Fruit fly (Drosophila melanogaster) whole organism, prepupa: ENCODE data around the gene Bet3.

Experiments used
- Blimp-1 ChIP-seq: fragments of 200-800 bp; sonication (Bioruptor generic); optimal IDR thresholded peaks from 3 replicates; lab custom pipeline; 2017; ENCODE audit warnings: missing biosample characterization, missing genetic modification characterization, mild to moderate bottlenecking, moderate library complexity, missing genetic modification reagents
- CG10669 ChIP-seq: fragments of 200-800 bp; sonication (Bioruptor generic); optimal IDR thresholded peaks from 3 replicates; lab custom pipeline; 2018; ENCODE audit warnings: missing biosample characterization, mild to moderate bottlenecking, missing genetic modification characterization, moderate library complexity
- CG11294 ChIP-seq: fragments of 200-800 bp; sonication (Bioruptor generic); IDR thresholded peaks from 2 replicates; pipeline ENCODE4 v1.3.6; 2022; ENCODE audit warnings: missing biosample characterization, missing genetic modification characterization
- CG11902 ChIP-seq: fragments of 200-800 bp; sonication (Bioruptor generic); optimal IDR thresholded peaks from 3 replicates; lab custom pipeline; 2016; ENCODE audit warnings: missing biosample characterization, missing genetic modification characterization
- CG15336 ChIP-seq: fragments of 200-800 bp; sonication (Bioruptor generic); IDR thresholded peaks from 2 replicates; pipeline ENCODE4 v1.3.6; 2022; ENCODE audit warnings: missing biosample characterization, missing genetic modification characterization
- CG1621 ChIP-seq: fragments of 200-800 bp; sonication (Bioruptor generic); optimal IDR thresholded peaks from 3 replicates; lab custom pipeline; 2018; ENCODE audit warnings: missing biosample characterization, mild to moderate bottlenecking, missing genetic modification characterization
- CG3032 ChIP-seq: fragments of 200-800 bp; optimal IDR thresholded peaks from 2 replicates; lab custom pipeline; 2019; ENCODE audit warnings: missing biosample characterization, mild to moderate bottlenecking, missing genetic modification characterization, moderate library complexity
- CG31627 ChIP-seq: fragments of 200-800 bp; sonication (Bioruptor generic); optimal IDR thresholded peaks from 3 replicates; lab custom pipeline; 2016; ENCODE audit warnings: missing biosample characterization, missing genetic modification characterization
- CG32006 ChIP-seq: fragments of 200-800 bp; sonication (Bioruptor generic); optimal IDR thresholded peaks from 3 replicates; lab custom pipeline; 2017; ENCODE audit warnings: missing biosample characterization, mild to moderate bottlenecking, missing genetic modification characterization
- CG34406 ChIP-seq: fragments of 200-800 bp; sonication (Bioruptor generic); optimal IDR thresholded peaks from 3 replicates; lab custom pipeline; 2016; ENCODE audit warnings: missing biosample characterization, missing genetic modification characterization
- CG4318 ChIP-seq: fragments of 200-800 bp; sonication (Bioruptor generic); optimal IDR thresholded peaks from 3 replicates; lab custom pipeline; 2017; ENCODE audit warnings: missing biosample characterization, mild to moderate bottlenecking, missing genetic modification characterization
- CG6163 ChIP-seq: fragments of 200-800 bp; sonication (Bioruptor generic); IDR thresholded peaks from 3 replicates; pipeline ENCODE4 v1.3.6; 2022; ENCODE audit warnings: missing biosample characterization, missing genetic modification characterization
- CG6276 ChIP-seq: fragments of 200-800 bp; sonication (Bioruptor generic); optimal IDR thresholded peaks from 2 replicates; lab custom pipeline; 2017; ENCODE audit warnings: missing biosample characterization, mild to moderate bottlenecking, missing genetic modification characterization
- CG6792 ChIP-seq: fragments of 200-800 bp; sonication (Bioruptor generic); optimal IDR thresholded peaks from 3 replicates; lab custom pipeline; 2016; ENCODE audit warnings: missing biosample characterization, missing genetic modification characterization
- CG6808 ChIP-seq: fragments of 200-800 bp; sonication (Bioruptor generic); optimal IDR thresholded peaks from 3 replicates; lab custom pipeline; 2017; ENCODE audit warnings: missing biosample characterization, missing genetic modification characterization, mild to moderate bottlenecking, moderate library complexity, missing genetic modification reagents
- CG6854 ChIP-seq: fragments of 200-800 bp; sonication (Bioruptor generic); optimal IDR thresholded peaks from 2 replicates; lab custom pipeline; 2017; ENCODE audit warnings: missing biosample characterization, mild to moderate bottlenecking, missing genetic modification characterization
- CG8119 ChIP-seq: fragments of 200-800 bp; sonication (Bioruptor generic); IDR thresholded peaks from 3 replicates; pipeline ENCODE4 v1.3.6; 2022; ENCODE audit warnings: missing biosample characterization, missing genetic modification characterization
- CG8319 ChIP-seq: fragments of 200-800 bp; sonication (Bioruptor generic); optimal IDR thresholded peaks from 3 replicates; lab custom pipeline; 2016; ENCODE audit warnings: missing biosample characterization, missing genetic modification characterization
- CG8632 ChIP-seq: fragments of 200-800 bp; sonication (Bioruptor generic); optimal IDR thresholded peaks from 3 replicates; lab custom pipeline; 2016; ENCODE audit warnings: missing biosample characterization, missing genetic modification characterization
- Eip75B ChIP-seq: fragments of 200-800 bp; sonication (Bioruptor generic); optimal IDR thresholded peaks from 3 replicates; lab custom pipeline; 2016; ENCODE audit warnings: missing biosample characterization, missing genetic modification characterization
- Eip78C ChIP-seq: fragments of 200-800 bp; sonication (Bioruptor generic); peaks from one replicate; lab custom pipeline; 2016; ENCODE audit warnings: missing biosample characterization, missing genetic modification characterization
- Eip93F ChIP-seq: fragments of 200-800 bp; sonication (Bioruptor generic); optimal IDR thresholded peaks from 2 replicates; lab custom pipeline; 2016; ENCODE audit warnings: missing biosample characterization, mild to moderate bottlenecking, missing genetic modification characterization
- Ets96B ChIP-seq: fragments of 200-800 bp; optimal IDR thresholded peaks from 2 replicates; lab custom pipeline; 2019; ENCODE audit warnings: missing biosample characterization, mild to moderate bottlenecking, missing genetic modification characterization, moderate library complexity
- Gug ChIP-seq: fragments of 200-800 bp; sonication (Bioruptor generic); IDR thresholded peaks from 2 replicates; pipeline ENCODE4 v1.3.6; 2022; ENCODE audit warnings: missing biosample characterization, missing genetic modification characterization
- Hr4 ChIP-seq: fragments of 200-800 bp; sonication (Bioruptor generic); optimal IDR thresholded peaks from 3 replicates; lab custom pipeline; 2016; ENCODE audit warnings: missing biosample characterization, missing genetic modification characterization
- Lpt ChIP-seq: fragments of 200-800 bp; sonication (Bioruptor generic); optimal IDR thresholded peaks from 3 replicates; lab custom pipeline; 2016; ENCODE audit warnings: missing biosample characterization, missing genetic modification characterization
- OdsH ChIP-seq: fragments of 200-800 bp; sonication (Bioruptor generic); optimal IDR thresholded peaks from 3 replicates; lab custom pipeline; 2016; ENCODE audit warnings: missing biosample characterization, missing genetic modification characterization
- Smox ChIP-seq: fragments of 200-800 bp; sonication (Bioruptor generic); optimal IDR thresholded peaks from 3 replicates; lab custom pipeline; 2016; ENCODE audit warnings: missing biosample characterization, missing genetic modification characterization
- Sox102F ChIP-seq: fragments of 200-800 bp; sonication (Bioruptor generic); optimal IDR thresholded peaks from 2 replicates; lab custom pipeline; 2016; ENCODE audit warnings: missing biosample characterization, mild to moderate bottlenecking, missing genetic modification characterization
- Sox14 ChIP-seq: fragments of 200-800 bp; sonication (Bioruptor generic); optimal IDR thresholded peaks from 3 replicates; lab custom pipeline; 2016; ENCODE audit warnings: missing biosample characterization, missing genetic modification characterization
- Sox15 ChIP-seq: fragments of 200-800 bp; sonication (Bioruptor generic); optimal IDR thresholded peaks from 3 replicates; lab custom pipeline; 2016; ENCODE audit warnings: missing biosample characterization, missing genetic modification characterization
- acj6 ChIP-seq: fragments of 200-800 bp; sonication (Bioruptor generic); optimal IDR thresholded peaks from 3 replicates; lab custom pipeline; 2016; ENCODE audit warnings: missing biosample characterization, missing genetic modification characterization
- cyc ChIP-seq: fragments of 200-800 bp; sonication (Bioruptor generic); optimal IDR thresholded peaks from 3 replicates; lab custom pipeline; 2016; ENCODE audit warnings: missing biosample characterization, missing genetic modification characterization
- dac ChIP-seq: fragments of 200-800 bp; sonication (Bioruptor generic); optimal IDR thresholded peaks from 2 replicates; lab custom pipeline; 2017; ENCODE audit warnings: missing biosample characterization, mild to moderate bottlenecking, missing genetic modification characterization
- dsx ChIP-seq: fragments of 200-800 bp; optimal IDR thresholded peaks from 3 replicates; lab custom pipeline; 2019; ENCODE audit warnings: missing biosample characterization, mild to moderate bottlenecking, missing genetic modification characterization, moderate library complexity; ENCODE audit not compliant: poor library complexity, severe bottlenecking
- eg ChIP-seq: fragments of 200-800 bp; sonication (Bioruptor generic); IDR thresholded peaks from 3 replicates; pipeline ENCODE4 v1.3.6; 2022; ENCODE audit warnings: missing biosample characterization, missing genetic modification characterization
- fd59A ChIP-seq: fragments of 200-800 bp; sonication (Bioruptor generic); optimal IDR thresholded peaks from 2 replicates; lab custom pipeline; 2017; ENCODE audit warnings: missing biosample characterization, mild to moderate bottlenecking, missing genetic modification characterization, missing genetic modification reagents
- fd85E ChIP-seq: fragments of 200-800 bp; sonication (Bioruptor generic); optimal IDR thresholded peaks from 3 replicates; lab custom pipeline; 2016; ENCODE audit warnings: missing biosample characterization, missing genetic modification characterization
- fkh ChIP-seq: fragments of 200-800 bp; sonication (Bioruptor generic); optimal IDR thresholded peaks from 3 replicates; lab custom pipeline; 2017; ENCODE audit warnings: missing biosample characterization, mild to moderate bottlenecking, missing genetic modification characterization, moderate library complexity
- net ChIP-seq: fragments of 200-800 bp; sonication (Bioruptor generic); optimal IDR thresholded peaks from 3 replicates; lab custom pipeline; 2016; ENCODE audit warnings: missing biosample characterization, missing genetic modification characterization
- salr ChIP-seq, 2 experiments: fragments of 200-800 bp; sonication (Bioruptor generic); optimal IDR thresholded peaks; 3 replicates each; lab custom pipeline; 2016 to 2018; ENCODE audit warnings: missing biosample characterization in 2 of 2, missing genetic modification characterization in 2 of 2, mild to moderate bottlenecking in 1 of 2
- spab ChIP-seq: fragments of 200-800 bp; sonication (Bioruptor generic); optimal IDR thresholded peaks from 2 replicates; lab custom pipeline; 2017; ENCODE audit warnings: missing biosample characterization, mild to moderate bottlenecking, missing genetic modification characterization, missing genetic modification reagents
- ss ChIP-seq, 2 experiments: fragments of 200-800 bp; sonication (Bioruptor generic); optimal IDR thresholded peaks; 2 replicates in 1 of 2; 3 replicates in 1 of 2; lab custom pipeline; 2017 to 2018; ENCODE audit warnings: mild to moderate bottlenecking in 2 of 2, missing biosample characterization in 2 of 2, missing genetic modification characterization in 2 of 2, moderate library complexity in 1 of 2
- svp ChIP-seq: fragments of 200-800 bp; sonication (Bioruptor generic); peaks from one replicate; lab custom pipeline; 2016; ENCODE audit warnings: missing biosample characterization, missing genetic modification characterization
- topi ChIP-seq: fragments of 200-800 bp; sonication (Bioruptor generic); optimal IDR thresholded peaks from 3 replicates; lab custom pipeline; 2016; ENCODE audit warnings: missing biosample characterization, missing genetic modification characterization
- vri ChIP-seq: fragments of 200-800 bp; sonication (Bioruptor generic); optimal IDR thresholded peaks from 3 replicates; lab custom pipeline; 2016; ENCODE audit warnings: missing biosample characterization, mild to moderate bottlenecking, missing genetic modification characterization

Gene Bet3

DNA sequence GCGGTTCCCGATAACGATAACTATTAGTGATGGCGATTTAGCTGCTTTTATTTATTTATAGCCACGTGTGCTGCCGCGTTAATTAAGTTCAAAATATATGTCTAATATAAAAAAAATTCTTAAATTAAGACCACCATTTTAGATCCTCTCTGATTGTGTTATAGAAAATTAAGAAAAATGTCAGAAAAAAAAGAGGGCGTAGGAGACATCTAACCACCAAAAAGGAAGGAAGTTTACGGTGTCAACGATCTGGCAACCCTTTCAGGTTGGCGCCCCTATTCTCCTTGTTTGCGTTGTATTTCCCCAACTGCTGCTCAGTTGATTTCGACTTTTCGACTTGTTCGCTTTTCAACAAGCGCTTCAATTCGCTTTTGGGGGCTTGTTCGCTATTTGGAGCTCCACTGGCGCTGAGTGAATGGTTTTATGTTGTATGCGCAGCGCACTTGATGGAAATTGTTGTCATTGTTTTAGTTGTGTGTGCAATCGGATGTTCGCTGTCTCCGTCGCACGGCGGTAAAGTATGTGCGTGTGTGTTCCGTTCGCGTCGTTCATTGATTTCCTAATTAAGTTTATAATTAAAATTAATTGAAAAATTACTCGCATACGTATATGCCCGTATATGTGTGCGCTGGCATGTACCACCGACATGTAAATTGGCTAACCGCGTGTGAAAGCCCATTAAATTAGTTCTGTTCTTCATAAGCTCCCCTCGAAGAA is 18.9 kb upstream of the Bet3 start, which contains the start of the genes CG3434 and CG44838 (continued):
- TF ChIP-seq salr (GFP tag; optimal IDR thresholded peaks at IDR 0.05; lab: Kevin White, UChicago) (peak; percentile 14 to 36), CG15336 (GFP tag; lab: Robert Waterston, UW) (peak; percentile 63), Sox14 (GFP tag; lab: Kevin White, UChicago) (peak; percentile 86), dac (peak; percentile 55), CG6792 (GFP tag; lab: Kevin White, UChicago) (peak; percentile 49), CG6276 (GFP tag; lab: Kevin White, UChicago) (peak; percentile 79), CG1621 (tag; lab: Kevin White, UChicago) (peak; percentile 37), vri (GFP tag; lab: Kevin White, UChicago) (peak; percentile 54), Gug (peak; percentile 55), OdsH (GFP tag; lab: Kevin White, UChicago) (peak; percentile 68), CG6808 (GFP tag; lab: Kevin White, UChicago) (peak; percentile 41), Sox15 (GFP tag; lab: Kevin White, UChicago) (peak; percentile 65), eg (GFP tag; lab: Robert Waterston, UW) (peak; percentile 75), CG34406 (GFP tag; lab: Kevin White, UChicago) (peak; percentile 62), topi (GFP tag; lab: Kevin White, UChicago) (peak; percentile 73), fd85E (peak; percentile 5)

DNA sequence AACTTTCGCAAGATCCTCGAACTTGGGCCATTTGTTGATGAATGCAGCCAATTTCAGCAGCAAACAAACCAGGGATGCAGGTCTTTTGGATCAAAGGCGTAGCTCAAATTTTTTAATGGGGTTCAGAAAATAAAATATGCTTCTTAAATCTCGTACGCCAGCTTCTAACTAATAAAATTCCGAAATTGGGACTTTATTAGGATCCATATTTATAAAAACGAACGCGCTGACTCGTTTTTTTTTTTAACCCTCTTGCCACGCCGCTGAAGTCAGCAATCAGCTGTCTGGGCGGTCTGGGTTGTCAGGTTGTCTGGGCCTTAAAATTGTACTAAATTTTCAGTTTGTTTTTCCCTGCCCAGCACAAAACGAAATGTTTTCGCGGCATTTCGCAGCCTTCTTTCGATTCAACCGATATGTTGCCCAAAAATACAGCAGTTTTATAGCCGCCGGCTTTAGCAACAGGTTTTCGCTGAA is 15.6 kb upstream of the Bet3 start, which contains the start of gene CG3437:
Gene CG3437 (minus strand): TSS at position 51 of the 474 bp plus-strand sequence.
- TF ChIP-seq CG4318 (peak; percentile 99), Ets96B (peak; percentile 98), Smox (GFP tag; lab: Kevin White, UChicago) (peak; percentile 99), CG6854 (GFP tag; lab: Kevin White, UChicago) (peak; percentile 99), CG3032 (peak; percentile 98), CG31627 (GFP tag; lab: Kevin White, UChicago) (peak; percentile 99), fkh (GFP tag; lab: Kevin White, UChicago) (peak; percentile 92), acj6 (GFP tag; lab: Kevin White, UChicago) (peak; percentile 99), ss (GFP tag; optimal IDR thresholded peaks at IDR 0.05; lab: Kevin White, UChicago) (peak; percentile 99), vri (GFP tag; lab: Kevin White, UChicago) (peak; percentile 99), topi (GFP tag; lab: Kevin White, UChicago) (peak; percentile 99), fd59A (peak; percentile 99), net (GFP tag; lab: Kevin White, UChicago) (peak; percentile 100), CG11294 (GFP tag; lab: Robert Waterston, UW) (peak; percentile 99), Blimp-1 (GFP tag; lab: Kevin White, UChicago) (peak; percentile 97), CG8119 (peak; percentile 100), CG8319 (GFP tag; lab: Kevin White, UChicago) (peak; percentile 98), Sox14 (GFP tag; lab: Kevin White, UChicago) (peak; percentile 100), CG6163 (GFP tag; lab: Robert Waterston, UW) (peak; percentile 100), Hr4 (GFP tag; lab: Kevin White, UChicago) (peak; percentile 100), svp (GFP tag; lab: Kevin White, UChicago) (peak; percentile 100), dac (peak; percentile 99), dsx (peak; percentile 97), CG32006 (GFP tag; lab: Kevin White, UChicago) (peak; percentile 100), eg (GFP tag; lab: Robert Waterston, UW) (peak; percentile 100), CG6808 (GFP tag; lab: Kevin White, UChicago) (peak; percentile 99), OdsH (GFP tag; lab: Kevin White, UChicago) (peak; percentile 99), Eip75B (GFP tag; lab: Kevin White, UChicago) (peak; percentile 100), Lpt (GFP tag; lab: Kevin White, UChicago) (peak; percentile 98), Gug (peak; percentile 100), Eip93F (GFP tag; lab: Kevin White, UChicago) (peak; percentile 98), salr (GFP tag; optimal IDR thresholded peaks at IDR 0.05; lab: Kevin White, UChicago) (peak; percentile 99), Eip78C (GFP tag; lab: Kevin White, UChicago) (peak; percentile 100), CG6792 (GFP tag; lab: Kevin White, UChicago) (peak; percentile 99), spab (peak; percentile 99), CG8632 (GFP tag; lab: Kevin White, UChicago) (peak; percentile 99), Sox102F (peak; percentile 99), cyc (GFP tag; lab: Kevin White, UChicago) (peak; percentile 99), CG10669 (peak; percentile 99), CG11902 (peak; percentile 99), Sox15 (GFP tag; lab: Kevin White, UChicago) (peak; percentile 99)
